ENCODE assay signal across 2 worm cellular contexts in genomic region chrX:14602676-14603075, ce11.
TF ChIP-seq lines count a peak whose summit lies in the region.

eor-2 (plus strand) TSS chrX:14603017.

TF ChIP-seq in whole organism, L1 larva, 84 proteins besides CTCF, POLR2A, EP300 and RAD21 (continued from another document):
- no peak for TF ChIP-seq lir-3 (tag; optimal IDR thresholded peaks at IDR 0.05; lab: Kevin White, UChicago; ENCODE audit: poor library complexity)
- TF ChIP-seq nhr-71 (tag; optimal IDR thresholded peaks at IDR 0.05; lab: Kevin White, UChicago), result peak; percentile 82
- peak in 1 of 2 experiments; percentile 53 for TF ChIP-seq ztf-11 (tag; optimal IDR thresholded peaks at IDR 0.05; lab: Kevin White, UChicago)
- peak in 2 of 3 experiments; percentile 40 to 81 for TF ChIP-seq ceh-82 (tag; optimal IDR thresholded peaks at IDR 0.05; lab: Kevin White, UChicago)
- no peak for TF ChIP-seq rnt-1 (tag; optimal IDR thresholded peaks at IDR 0.05; lab: Kevin White, UChicago)
- no peak for TF ChIP-seq ets-5 (GFP tag; IDR thresholded peaks at IDR 0.05; lab: Robert Waterston, UW)
- TF ChIP-seq elt-3 (tag; optimal IDR thresholded peaks at IDR 0.05; lab: Kevin White, UChicago), result peak in 2 of 6 experiments; percentile 62 to 77
- peak; percentile 80 for TF ChIP-seq jun-1 (tag; optimal IDR thresholded peaks at IDR 0.05; lab: Kevin White, UChicago)
- TF ChIP-seq nhr-20 (tag; optimal IDR thresholded peaks at IDR 0.05; lab: Kevin White, UChicago), result peak; percentile 79
- peak; percentile 1 for TF ChIP-seq fkh-10 (GFP tag; optimal IDR thresholded peaks at IDR 0.05; lab: Kevin White, UChicago)
- TF ChIP-seq unc-98 (GFP tag; IDR thresholded peaks at IDR 0.05; lab: Robert Waterston, UW), result no peak
- TF ChIP-seq F16B12.6 (tag; optimal IDR thresholded peaks at IDR 0.05; lab: Kevin White, UChicago), result no peak
- no peak for TF ChIP-seq nhr-237 (tag; optimal IDR thresholded peaks at IDR 0.05; lab: Kevin White, UChicago)
- TF ChIP-seq fkh-4 (tag; optimal IDR thresholded peaks at IDR 0.05; lab: Kevin White, UChicago; ENCODE audit: borderline replicate concordance), result no peak
- TF ChIP-seq ces-1 (GFP tag; optimal IDR thresholded peaks at IDR 0.05; lab: Kevin White, UChicago), result no peak
- TF ChIP-seq nhr-90 (tag; optimal IDR thresholded peaks at IDR 0.05; lab: Kevin White, UChicago; ENCODE audit: poor library complexity), result peak; percentile 75
- peak; percentile 65 for TF ChIP-seq ztf-4 (tag; optimal IDR thresholded peaks at IDR 0.05; lab: Kevin White, UChicago)
- TF ChIP-seq snu-23 (GFP tag; optimal IDR thresholded peaks at IDR 0.05; lab: Kevin White, UChicago), result peak; percentile 83
- TF ChIP-seq pax-3 (tag; optimal IDR thresholded peaks at IDR 0.05; lab: Kevin White, UChicago), result no peak
- no peak for TF ChIP-seq nhr-28 (tag; optimal IDR thresholded peaks at IDR 0.05; lab: Kevin White, UChicago)
- peak; percentile 10 for TF ChIP-seq lin-13 (GFP tag; optimal IDR thresholded peaks at IDR 0.05; lab: Kevin White, UChicago)
- TF ChIP-seq ama-1 (optimal IDR thresholded peaks at IDR 0.05; lab: Kevin White, UChicago), result no peak
- no peak for TF ChIP-seq nhr-11 (tag; optimal IDR thresholded peaks at IDR 0.05; lab: Kevin White, UChicago)
- TF ChIP-seq nhr-85 (tag; lab: Kevin White, UChicago), result peak; percentile 90
- peak; percentile 47 for TF ChIP-seq elt-2 (tag; optimal IDR thresholded peaks at IDR 0.05; lab: Kevin White, UChicago)
- TF ChIP-seq C34B4.2 (tag; optimal IDR thresholded peaks at IDR 0.05; lab: Kevin White, UChicago), result no peak
- peak; percentile 47 to 65 for TF ChIP-seq lsy-2 (tag; optimal IDR thresholded peaks at IDR 0.05; lab: Kevin White, UChicago)
- peak; percentile 24 to 49 for TF ChIP-seq efl-1 (optimal IDR thresholded peaks at IDR 0.05; lab: Kevin White, UChicago)
- peak; percentile 40 to 93 for TF ChIP-seq efl-1 (GFP tag; optimal IDR thresholded peaks at IDR 0.05 in 1 of 2; lab: Kevin White, UChicago)
- TF ChIP-seq fkh-8 (tag; optimal IDR thresholded peaks at IDR 0.05; lab: Kevin White, UChicago), result peak; percentile 13
- TF ChIP-seq alr-1 (tag; optimal IDR thresholded peaks at IDR 0.05; lab: Kevin White, UChicago; ENCODE audit: borderline replicate concordance), result no peak
- no peak for TF ChIP-seq nhr-12 (tag; optimal IDR thresholded peaks at IDR 0.05; lab: Kevin White, UChicago)
- no peak for TF ChIP-seq mab-9 (GFP tag; IDR thresholded peaks at IDR 0.05; lab: Robert Waterston, UW)
- no peak for TF ChIP-seq sup-37 (GFP tag; optimal IDR thresholded peaks at IDR 0.05; lab: Kevin White, UChicago)
- TF ChIP-seq mep-1 (tag; optimal IDR thresholded peaks at IDR 0.05; lab: Kevin White, UChicago), result peak; percentile 86
- TF ChIP-seq blmp-1 (tag; optimal IDR thresholded peaks at IDR 0.05; lab: Kevin White, UChicago), result peak; percentile 78
- TF ChIP-seq hpl-2 (GFP tag; optimal IDR thresholded peaks at IDR 0.05; lab: Kevin White, UChicago), result no peak
- TF ChIP-seq swsn-7 (tag; optimal IDR thresholded peaks at IDR 0.05; lab: Kevin White, UChicago), result peak; percentile 68
- no peak for TF ChIP-seq aha-1 (tag; optimal IDR thresholded peaks at IDR 0.05; lab: Kevin White, UChicago)
- peak; percentile 47 to 81 for TF ChIP-seq lin-35 (GFP tag; optimal IDR thresholded peaks at IDR 0.05; lab: Kevin White, UChicago)
- peak; percentile 42 for TF ChIP-seq dsc-1 (tag; optimal IDR thresholded peaks at IDR 0.05; lab: Kevin White, UChicago)
- TF ChIP-seq skn-1 (tag; optimal IDR thresholded peaks at IDR 0.05; lab: Kevin White, UChicago), result peak; percentile 12
- no peak for TF ChIP-seq ceh-63 (GFP tag; optimal IDR thresholded peaks at IDR 0.05; lab: Kevin White, UChicago)
- peak; percentile 5; the same call in 1 of the 2 replicates for TF ChIP-seq isw-1 (GFP tag; IDR thresholded peaks at IDR 0.05; lab: Robert Waterston, UW)
- peak; percentile 69 for TF ChIP-seq snpc-4 (tag; optimal IDR thresholded peaks at IDR 0.05; lab: Kevin White, UChicago)
- no peak for TF ChIP-seq fos-1 (tag; optimal IDR thresholded peaks at IDR 0.05; lab: Kevin White, UChicago)
- no peak for TF ChIP-seq aly-2 (tag; optimal IDR thresholded peaks at IDR 0.05; lab: Kevin White, UChicago)
- no peak for TF ChIP-seq nhr-76 (tag; optimal IDR thresholded peaks at IDR 0.05; lab: Kevin White, UChicago)
- no peak for TF ChIP-seq nhr-84 (tag; optimal IDR thresholded peaks at IDR 0.05; lab: Kevin White, UChicago)
- peak; percentile 41 for TF ChIP-seq xbp-1 (tag; optimal IDR thresholded peaks at IDR 0.05; lab: Kevin White, UChicago)
- TF ChIP-seq mef-2 (tag; optimal IDR thresholded peaks at IDR 0.05; lab: Kevin White, UChicago), result no peak
- TF ChIP-seq egl-27 (tag; optimal IDR thresholded peaks at IDR 0.05; lab: Kevin White, UChicago), result no peak
- TF ChIP-seq egl-13 (tag; optimal IDR thresholded peaks at IDR 0.05; lab: Kevin White, UChicago), result no peak
- no peak for TF ChIP-seq sptf-1 (tag; optimal IDR thresholded peaks at IDR 0.05; lab: Kevin White, UChicago)
- no peak for TF ChIP-seq grh-1 (GFP tag; IDR thresholded peaks at IDR 0.05; lab: Robert Waterston, UW)
- TF ChIP-seq nhr-19 (GFP tag; conservative IDR thresholded peaks at IDR 0.05; lab: Robert Waterston, UW), result peak; percentile 59

TF ChIP-seq in whole organism, L3 larva, 47 proteins besides CTCF, POLR2A, EP300 and RAD21 (continued from another document):
- TF ChIP-seq lsy-12 (tag; optimal IDR thresholded peaks at IDR 0.05; lab: Kevin White, UChicago) (no peak), pqm-1 (tag; optimal IDR thresholded peaks at IDR 0.05; lab: Kevin White, UChicago) (peak; percentile 44), lin-39 (tag; optimal IDR thresholded peaks at IDR 0.05; lab: Kevin White, UChicago) (peak; percentile 81), ceh-9 (tag; optimal IDR thresholded peaks at IDR 0.05; lab: Kevin White, UChicago) (no peak), ceh-16 (tag; optimal IDR thresholded peaks at IDR 0.05; lab: Kevin White, UChicago) (peak; percentile 6), snpc-4 (tag; optimal IDR thresholded peaks at IDR 0.05; lab: Kevin White, UChicago) (peak; percentile 86), mdl-1 (tag; optimal IDR thresholded peaks at IDR 0.05; lab: Kevin White, UChicago) (peak; percentile 80), fos-1 (tag; optimal IDR thresholded peaks at IDR 0.05; lab: Kevin White, UChicago) (peak; percentile 17), ZK546.5 (tag; optimal IDR thresholded peaks at IDR 0.05; lab: Kevin White, UChicago) (no peak), nhr-11 (tag; optimal IDR thresholded peaks at IDR 0.05; lab: Kevin White, UChicago) (no peak), fkh-2 (tag; optimal IDR thresholded peaks at IDR 0.05; lab: Kevin White, UChicago) (no peak), nhr-76 (tag; optimal IDR thresholded peaks at IDR 0.05; lab: Kevin White, UChicago) (no peak), jun-1 (tag; optimal IDR thresholded peaks at IDR 0.05; lab: Kevin White, UChicago) (peak; percentile 68), egl-5 (tag; optimal IDR thresholded peaks at IDR 0.05; lab: Kevin White, UChicago) (peak; percentile 79), nhr-67 (tag; optimal IDR thresholded peaks at IDR 0.05; lab: Kevin White, UChicago) (no peak), aly-2 (tag; optimal IDR thresholded peaks at IDR 0.05; lab: Kevin White, UChicago) (no peak), zag-1 (tag; optimal IDR thresholded peaks at IDR 0.05; lab: Kevin White, UChicago) (no peak), ceh-28 (tag; optimal IDR thresholded peaks at IDR 0.05; lab: Kevin White, UChicago) (peak; percentile 79), fkh-10 (GFP tag; optimal IDR thresholded peaks at IDR 0.05; lab: Kevin White, UChicago) (no peak), ceh-82 (tag; optimal IDR thresholded peaks at IDR 0.05; lab: Kevin White, UChicago) (no peak), nhr-28 (tag; optimal IDR thresholded peaks at IDR 0.05; lab: Kevin White, UChicago) (no peak), unc-62 (GFP tag; optimal IDR thresholded peaks at IDR 0.05; lab: Kevin White, UChicago) (peak; percentile 42), tbx-2 (tag; optimal IDR thresholded peaks at IDR 0.05; lab: Kevin White, UChicago) (no peak), nhr-77 (tag; optimal IDR thresholded peaks at IDR 0.05; lab: Kevin White, UChicago) (no peak), pha-4 (tag; optimal IDR thresholded peaks at IDR 0.05; lab: Kevin White, UChicago) (peak; percentile 86), unc-39 (tag; optimal IDR thresholded peaks at IDR 0.05; lab: Kevin White, UChicago) (no peak), ztf-11 (tag; optimal IDR thresholded peaks at IDR 0.05; lab: Kevin White, UChicago) (no peak), nhr-12 (tag; optimal IDR thresholded peaks at IDR 0.05; lab: Kevin White, UChicago) (no peak)
